Worm (Caenorhabditis elegans): Measurements from ENCODE around the gene srlf-30.

DNA sequence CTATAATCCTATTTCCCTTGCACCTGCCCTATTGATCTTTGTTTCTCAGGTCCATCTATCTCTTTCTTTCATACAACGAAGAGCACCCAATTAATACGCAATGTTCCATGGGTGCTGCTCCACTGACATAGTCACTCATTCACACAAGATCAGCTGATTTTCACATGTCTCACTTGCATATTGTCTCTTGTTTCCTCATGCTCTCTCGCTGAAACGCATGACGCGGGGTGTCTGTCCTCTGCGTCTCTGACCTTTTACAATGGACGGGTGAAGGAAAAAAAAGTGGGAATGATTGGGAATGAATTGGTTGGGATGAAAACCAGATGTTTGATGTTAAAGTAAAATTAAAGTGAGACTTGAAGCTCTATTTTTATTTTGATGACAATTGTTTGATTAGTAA is 35.2 kb downstream of the srlf-30 start:
- TF ChIP-seq nhr-232 (tag; optimal IDR thresholded peaks at IDR 0.05), result no peak
- no peak for TF ChIP-seq rnt-1 (tag; optimal IDR thresholded peaks at IDR 0.05)
- no peak for TF ChIP-seq nhr-11 (tag; optimal IDR thresholded peaks at IDR 0.05)
- peak; percentile 6 for TF ChIP-seq ceh-48 (tag; optimal IDR thresholded peaks at IDR 0.05)
